Fruit fly (Drosophila melanogaster): ENCODE results near the gene B-H2.

B-H2 gene

dm6 chrX:17292050-17292730 lies 22.2 kb upstream of the B-H2 start (continued):
- no peak for TF ChIP-seq CG6272 (GFP tag; IDR thresholded peaks at IDR 0.05)
- TF ChIP-seq Atf3 (GFP tag; optimal IDR thresholded peaks at IDR 0.05): peak; percentile 40
- TF ChIP-seq Nf-YC (tag; optimal IDR thresholded peaks at IDR 0.05): peak; percentile 60
- peak; percentile 50 for TF ChIP-seq tio (GFP tag; optimal IDR thresholded peaks at IDR 0.05)
- peak; percentile 58; the same call in 1 of the 2 replicates for TF ChIP-seq CG32532 (GFP tag; IDR thresholded peaks at IDR 0.05)
- TF ChIP-seq CG5180 (GFP tag; optimal IDR thresholded peaks at IDR 0.05): peak; percentile 38
- peak; percentile 43 for TF ChIP-seq CG4424 (GFP tag; optimal IDR thresholded peaks at IDR 0.05)
- peak; percentile 50 for TF ChIP-seq kah (GFP tag; optimal IDR thresholded peaks at IDR 0.05)
- no peak for TF ChIP-seq psq (GFP tag; optimal IDR thresholded peaks at IDR 0.05)
- TF ChIP-seq tna (GFP tag; IDR thresholded peaks at IDR 0.05; ENCODE audit: partially characterized antibody): no peak
- TF ChIP-seq CG13424 (tag; optimal IDR thresholded peaks at IDR 0.05): peak; percentile 85
- no peak for TF ChIP-seq lov (optimal IDR thresholded peaks at IDR 0.05)
- TF ChIP-seq lov (GFP tag; IDR thresholded peaks at IDR 0.05): no peak
- TF ChIP-seq CG16779 (GFP tag; IDR thresholded peaks at IDR 0.05): no peak
- peak; percentile 41 for TF ChIP-seq Camta (GFP tag; optimal IDR thresholded peaks at IDR 0.05)
- peak; percentile 35 for TF ChIP-seq chn (GFP tag; optimal IDR thresholded peaks at IDR 0.05)
- no peak for TF ChIP-seq CG4730 (GFP tag; IDR thresholded peaks at IDR 0.05)
- TF ChIP-seq CoRest (tag; optimal IDR thresholded peaks at IDR 0.05): peak; percentile 87
- no peak for TF ChIP-seq CG6791 (GFP tag; IDR thresholded peaks at IDR 0.05; ENCODE audit: partially characterized antibody)
- TF ChIP-seq hb (GFP tag; IDR thresholded peaks at IDR 0.05; ENCODE audit: partially characterized antibody): no peak
- TF ChIP-seq Dad (GFP tag; optimal IDR thresholded peaks at IDR 0.05): no peak
- TF ChIP-seq sc (optimal IDR thresholded peaks at IDR 0.05): no peak
- TF ChIP-seq sc (GFP tag; optimal IDR thresholded peaks at IDR 0.05): peak; percentile 5
- no peak for TF ChIP-seq CG11560 (tag; IDR thresholded peaks at IDR 0.05)
- TF ChIP-seq CG5953 (GFP tag; IDR thresholded peaks at IDR 0.05): no peak
- TF ChIP-seq CG11696 (GFP tag; IDR thresholded peaks at IDR 0.05): 0 out of 2 replicates have a peak, but pooled peaks have one; percentile 39
- peak; percentile 38 for TF ChIP-seq gcm2 (GFP tag; optimal IDR thresholded peaks at IDR 0.05)
- peak; percentile 53 for TF ChIP-seq CG13775 (GFP tag; optimal IDR thresholded peaks at IDR 0.05)
- TF ChIP-seq pho (GFP tag; optimal IDR thresholded peaks at IDR 0.05): peak; percentile 7
- TF ChIP-seq CG12071 (GFP tag; optimal IDR thresholded peaks at IDR 0.05): peak; percentile 51
- TF ChIP-seq crc (GFP tag; optimal IDR thresholded peaks at IDR 0.05): no peak
- no peak; the same call in 2 of the 3 replicates for TF ChIP-seq croc (GFP tag; conservative IDR thresholded peaks at IDR 0.05)
- no peak for TF ChIP-seq Stat92E (GFP tag; optimal IDR thresholded peaks at IDR 0.05)
- no peak for TF ChIP-seq vfl (GFP tag; optimal IDR thresholded peaks at IDR 0.05)
- TF ChIP-seq sug (tag; optimal IDR thresholded peaks at IDR 0.05): peak; percentile 49
- no peak for TF ChIP-seq inv (GFP tag; IDR thresholded peaks at IDR 0.05; ENCODE audit: partially characterized antibody)
- TF ChIP-seq CG14014 (GFP tag; IDR thresholded peaks at IDR 0.05): peak; percentile 73
- TF ChIP-seq Fer3 (tag; optimal IDR thresholded peaks at IDR 0.05): peak; percentile 70
- 0 out of 2 replicates have a peak, but pooled peaks have one; percentile 40 for TF ChIP-seq sens-2 (GFP tag; IDR thresholded peaks at IDR 0.05)
- no peak for TF ChIP-seq CG7745 (tag; optimal IDR thresholded peaks at IDR 0.05)
- peak; percentile 39 for TF ChIP-seq Antp (GFP tag; optimal IDR thresholded peaks at IDR 0.05)
- 0 out of 2 replicates have a peak, but pooled peaks have one; percentile 25 for TF ChIP-seq Oaz (GFP tag; IDR thresholded peaks at IDR 0.05)
- no peak for TF ChIP-seq CG8944 (GFP tag; optimal IDR thresholded peaks at IDR 0.05)
- peak; percentile 33 for TF ChIP-seq pum (GFP tag; optimal IDR thresholded peaks at IDR 0.05)
- TF ChIP-seq crp (GFP tag; optimal IDR thresholded peaks at IDR 0.05): no peak
- TF ChIP-seq H15 (GFP tag; IDR thresholded peaks at IDR 0.05): no peak
- peak; percentile 76 for TF ChIP-seq CG2120 (GFP tag; optimal IDR thresholded peaks at IDR 0.05)
- TF ChIP-seq odd (GFP tag; optimal IDR thresholded peaks at IDR 0.05): peak; percentile 63
- peak; percentile 82 for TF ChIP-seq CG7839 (tag; optimal IDR thresholded peaks at IDR 0.05)
- no peak for TF ChIP-seq ro (GFP tag; IDR thresholded peaks at IDR 0.05)

All from whole organism, embryonic.